Fruit fly (Drosophila melanogaster) whole organism, pupa: Measurements from ENCODE around the gene Cpr67Fa1.

Experiments used
- CG15710 ChIP-seq: fragments of 200-800 bp; sonication (Bioruptor generic); optimal IDR thresholded peaks from 2 replicates; lab custom pipeline; 2018; ENCODE audit warnings: missing biosample characterization, mild to moderate bottlenecking, missing genetic modification characterization, moderate library complexity
- CG32121 ChIP-seq: fragments of 200-800 bp; sonication (Bioruptor generic); IDR thresholded peaks from 2 replicates; pipeline ENCODE4 v1.3.6; 2022; ENCODE audit warnings: missing biosample characterization, missing genetic modification characterization
- CG34367 ChIP-seq: fragments of 200-800 bp; sonication (Bioruptor generic); optimal IDR thresholded peaks from 2 replicates; lab custom pipeline; 2018; ENCODE audit warnings: missing biosample characterization, mild to moderate bottlenecking, missing genetic modification characterization
- CG9948 ChIP-seq: fragments of 200-800 bp; sonication (Bioruptor generic); optimal IDR thresholded peaks from 2 replicates; lab custom pipeline; 2018; ENCODE audit warnings: missing biosample characterization, mild to moderate bottlenecking, missing genetic modification characterization, moderate library complexity
- D1 ChIP-seq: fragments of 200-800 bp; sonication (Bioruptor generic); optimal IDR thresholded peaks from 2 replicates; lab custom pipeline; 2018; ENCODE audit warnings: missing biosample characterization, mild to moderate bottlenecking, missing genetic modification characterization, moderate library complexity
- EcR ChIP-seq: fragments of 200-800 bp; sonication (Bioruptor generic); optimal IDR thresholded peaks from 3 replicates; lab custom pipeline; 2019; ENCODE audit warnings: missing biosample characterization, missing genetic modification characterization, mild to moderate bottlenecking, moderate library complexity, missing genetic modification reagents
- Ets98B ChIP-seq: fragments of 200-800 bp; sonication (Bioruptor generic); IDR thresholded peaks from 2 replicates; pipeline ENCODE4 v1.3.6; 2022; ENCODE audit warnings: missing biosample characterization, missing genetic modification characterization
- Pif1B ChIP-seq: fragments of 200-800 bp; sonication (Bioruptor generic); optimal IDR thresholded peaks from 3 replicates; lab custom pipeline; 2016; ENCODE audit warnings: missing biosample characterization, missing genetic modification characterization

DNA sequence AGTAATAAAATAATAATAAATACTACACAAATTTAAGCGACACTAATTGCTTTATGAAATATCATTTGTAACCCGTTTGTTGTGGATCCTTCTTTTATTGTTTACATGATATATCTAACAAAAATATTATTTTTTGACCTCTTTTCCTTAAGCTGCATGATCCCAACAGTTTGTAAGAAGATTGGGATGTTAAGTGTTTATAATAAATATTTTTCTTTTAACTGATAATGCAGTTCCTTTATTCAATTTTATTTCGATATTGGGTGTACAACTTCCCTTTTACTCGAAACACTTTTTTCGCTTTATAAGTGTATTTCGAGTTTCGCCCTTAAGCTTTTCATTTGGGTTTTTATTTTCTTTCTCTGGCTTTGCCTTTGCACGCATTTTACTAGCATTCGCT, 36.2 kb upstream of the Cpr67Fa1 start:
- TF ChIP-seq CG34367 (tag; lab: Kevin White, UChicago) = no peak
- TF ChIP-seq CG9948 (tag; lab: Kevin White, UChicago) = peak; percentile 50
- TF ChIP-seq EcR (GFP tag; lab: Kevin White, UChicago) = no peak
- no peak for TF ChIP-seq Pif1B (GFP tag; lab: Kevin White, UChicago)
- no peak for TF ChIP-seq D1 (tag; lab: Kevin White, UChicago)
- no peak for TF ChIP-seq Ets98B (GFP tag; lab: Robert Waterston, UW)
- TF ChIP-seq CG15710 (tag; lab: Kevin White, UChicago) = no peak
- no peak for TF ChIP-seq CG32121 (GFP tag; lab: Robert Waterston, UW)
